Fruit fly (Drosophila melanogaster): Measurements from ENCODE around the gene CG1143.
A peak's percentile ranks its signal among the peaks of the same experiment; 100 is the strongest.

The CG1143 gene

DNA sequence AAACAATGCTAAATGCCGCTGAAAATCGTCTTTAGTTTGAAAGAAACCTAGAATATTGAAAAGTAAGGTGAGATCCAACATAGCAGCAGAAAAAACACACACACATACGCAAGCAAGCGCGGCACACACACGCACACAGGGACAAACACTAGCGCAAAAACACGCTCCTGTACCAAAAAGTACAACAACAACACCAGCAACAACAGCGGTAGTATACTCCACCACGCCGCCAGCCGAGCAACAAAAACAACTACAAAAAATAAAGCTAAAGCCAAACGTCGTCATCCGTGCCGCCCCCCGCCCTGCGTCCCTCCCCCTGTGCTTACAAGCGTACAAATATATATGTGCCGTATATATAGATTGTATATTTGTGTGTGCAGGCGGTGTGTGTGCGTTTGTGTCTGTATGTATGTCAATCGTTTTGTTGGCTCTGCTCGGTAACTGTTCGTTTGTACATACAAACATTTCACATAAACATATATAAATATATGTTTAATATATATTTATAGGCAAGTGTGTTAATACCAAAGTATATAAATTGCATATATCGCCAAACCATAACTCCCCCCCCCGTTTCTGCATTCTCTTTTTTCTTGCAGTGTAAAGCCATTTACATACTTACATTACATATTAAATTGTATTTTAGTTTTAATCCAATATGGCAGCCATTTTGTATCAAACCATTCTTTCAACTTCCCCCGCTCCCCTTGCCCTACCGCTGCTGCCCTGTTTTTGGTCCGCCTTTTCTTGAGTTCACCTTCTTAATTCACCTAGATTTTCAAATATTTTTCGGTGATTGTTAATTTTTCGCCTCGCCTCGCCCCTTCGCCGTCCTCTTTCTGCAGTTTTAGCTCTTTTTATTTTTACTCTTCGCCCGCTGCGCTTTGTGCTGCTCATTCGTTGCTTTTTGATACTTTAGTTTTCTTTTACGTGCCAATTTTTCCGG is 8.9 kb upstream of the CG1143 start:
- TF ChIP-seq Vsx2 (GFP tag; optimal IDR thresholded peaks at IDR 0.05; ENCODE audit: partially characterized antibody): no peak
- peak; percentile 41 for TF ChIP-seq sage (GFP tag; optimal IDR thresholded peaks at IDR 0.05)
- no peak for TF ChIP-seq HLH106 (tag; optimal IDR thresholded peaks at IDR 0.05)
- TF ChIP-seq lola (GFP tag; optimal IDR thresholded peaks at IDR 0.05): no peak
- no peak for TF ChIP-seq brk (GFP tag; optimal IDR thresholded peaks at IDR 0.05)
- no peak for TF ChIP-seq dl (GFP tag; optimal IDR thresholded peaks at IDR 0.05; ENCODE audit: insufficient read depth in 1 of 2, partially characterized antibody in 2 of 2)
- TF ChIP-seq ey (GFP tag; optimal IDR thresholded peaks at IDR 0.05): no peak
- TF ChIP-seq Myc (optimal IDR thresholded peaks at IDR 0.05): no peak
- no peak for TF ChIP-seq Mio (GFP tag; optimal IDR thresholded peaks at IDR 0.05)
- no peak for TF ChIP-seq OdsH (GFP tag; optimal IDR thresholded peaks at IDR 0.05)
- peak; percentile 4 for TF ChIP-seq h (GFP tag; optimal IDR thresholded peaks at IDR 0.05)
- peak in 1 of 2 experiments; percentile 30 for TF ChIP-seq foxo (GFP tag; optimal IDR thresholded peaks at IDR 0.05)
- TF ChIP-seq Abd-B (GFP tag; optimal IDR thresholded peaks at IDR 0.05): no peak
- TF ChIP-seq CrebA (GFP tag; optimal IDR thresholded peaks at IDR 0.05; ENCODE audit: borderline replicate concordance): no peak
- TF ChIP-seq dmrt93B (GFP tag; optimal IDR thresholded peaks at IDR 0.05): no peak
- TF ChIP-seq Rel (GFP tag; optimal IDR thresholded peaks at IDR 0.05): no peak
- no peak for TF ChIP-seq Rel (tag; optimal IDR thresholded peaks at IDR 0.05)
- TF ChIP-seq N (GFP tag; optimal IDR thresholded peaks at IDR 0.05): peak; percentile 60
- no peak for TF ChIP-seq GATAd (GFP tag; optimal IDR thresholded peaks at IDR 0.05)
- TF ChIP-seq CG9705 (GFP tag; optimal IDR thresholded peaks at IDR 0.05): no peak
- no peak for TF ChIP-seq Dif (GFP tag; optimal IDR thresholded peaks at IDR 0.05; ENCODE audit: partially characterized antibody)
- TF ChIP-seq rgr (GFP tag; optimal IDR thresholded peaks at IDR 0.05): peak; percentile 37
- peak; percentile 87 for TF ChIP-seq jim (GFP tag; optimal IDR thresholded peaks at IDR 0.05)

DNA sequence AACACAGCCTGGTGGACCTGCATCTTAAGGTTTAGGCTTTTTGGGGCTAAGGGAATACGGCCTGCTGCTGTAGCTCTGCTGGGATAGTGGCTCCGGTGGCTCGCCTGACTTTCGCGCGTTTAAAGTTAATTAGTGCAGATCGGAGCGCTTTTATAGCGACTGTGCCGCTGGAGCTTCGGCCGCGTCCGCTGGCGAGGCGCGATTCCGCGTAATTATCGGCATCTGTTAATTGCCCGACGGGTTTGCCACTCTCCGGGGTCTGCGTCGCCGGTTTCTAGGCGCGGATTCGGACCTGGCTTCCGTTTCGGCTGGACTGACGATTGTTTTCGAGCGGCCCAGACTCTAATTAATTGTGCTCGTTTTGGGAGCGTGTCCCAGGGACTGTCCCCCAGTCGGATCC is 1.8 kb upstream of the CG1143 start, which contains the start of gene CG14949:
Gene CG14949 (minus strand): TSS at position 101 of the 400 bp plus-strand sequence.
- TF ChIP-seq usp (GFP tag; optimal IDR thresholded peaks at IDR 0.05) (no peak), OdsH (GFP tag; optimal IDR thresholded peaks at IDR 0.05) (no peak), GATAd (GFP tag; optimal IDR thresholded peaks at IDR 0.05) (no peak), lola (GFP tag; optimal IDR thresholded peaks at IDR 0.05) (no peak), Jra (GFP tag; optimal IDR thresholded peaks at IDR 0.05) (no peak)

DNA sequence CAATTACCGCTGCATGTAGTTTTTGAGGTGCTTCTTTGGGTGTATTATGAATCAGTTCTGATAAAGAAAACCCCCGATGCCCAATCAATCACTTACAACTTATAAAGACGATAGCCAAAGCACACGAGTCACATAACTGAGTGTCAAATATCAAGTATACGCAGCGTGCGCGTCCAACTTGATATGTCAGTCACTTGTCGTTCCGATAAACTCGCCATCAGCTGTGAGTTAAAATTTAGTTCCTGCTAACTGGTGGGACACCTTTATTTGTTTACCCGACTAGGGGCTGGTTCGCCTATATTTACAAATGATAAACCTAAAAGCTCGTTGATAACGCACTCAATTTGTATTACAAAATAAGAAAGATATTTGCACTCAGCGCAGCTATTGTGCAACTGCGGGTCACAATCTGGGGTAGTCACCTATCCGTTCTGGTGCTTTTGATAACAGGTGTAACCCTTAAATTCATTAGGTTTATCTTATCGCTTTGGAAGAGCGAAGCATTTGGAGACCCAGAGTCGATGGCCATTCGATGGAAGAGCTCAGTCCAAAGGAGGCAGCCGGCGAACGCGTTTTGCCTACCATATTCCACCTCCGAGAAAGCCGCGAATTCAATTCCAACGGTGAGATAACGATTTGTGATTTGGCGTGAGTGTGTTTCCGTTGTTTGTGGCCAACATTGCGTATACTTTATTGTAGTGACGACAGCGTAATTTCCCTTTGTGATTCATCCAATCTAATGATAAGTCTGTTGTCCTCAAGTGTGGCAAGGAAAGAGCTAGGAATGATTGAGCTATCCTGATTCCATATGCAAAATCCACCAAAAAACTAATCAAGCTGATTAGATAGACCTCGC is 2.6 kb downstream of the CG1143 start, which contains the start of gene CG1246:
Gene CG1246 (plus strand): TSS at position 526 of the 856 bp plus-strand sequence.
- TF ChIP-seq rgr (GFP tag; optimal IDR thresholded peaks at IDR 0.05) (peak; percentile 4), Rel (GFP tag; optimal IDR thresholded peaks at IDR 0.05) (no peak), Rel (tag; optimal IDR thresholded peaks at IDR 0.05) (peak; percentile 56), foxo (GFP tag; optimal IDR thresholded peaks at IDR 0.05) (no peak), brk (GFP tag; optimal IDR thresholded peaks at IDR 0.05) (no peak), pan (optimal IDR thresholded peaks at IDR 0.05) (no peak), h (GFP tag; optimal IDR thresholded peaks at IDR 0.05) (peak; percentile 41), Jra (GFP tag; optimal IDR thresholded peaks at IDR 0.05) (peak; percentile 17)

DNA sequence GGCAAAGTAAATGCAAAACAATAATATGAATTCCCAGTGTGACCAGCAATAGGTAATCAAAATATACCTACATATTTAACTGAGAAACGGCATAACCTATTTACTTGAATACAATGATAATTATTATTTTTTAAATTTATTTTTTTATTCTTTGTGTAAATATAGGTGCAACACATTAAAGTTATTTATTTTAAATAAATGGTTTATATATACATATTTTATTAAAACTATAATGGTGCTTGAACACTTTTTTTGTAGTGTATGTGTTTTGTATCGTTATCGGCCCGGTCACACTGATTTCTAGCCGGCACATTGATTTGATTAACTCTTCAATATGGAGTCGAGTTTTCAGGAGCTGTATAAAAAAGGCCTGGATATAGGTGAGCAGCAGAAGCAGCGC is 6.6 kb downstream of the CG1143 start, which contains the start of the genes ProRS-m, CG42304 and Snup:
Gene ProRS-m (minus strand): TSS at position 51 of the 400 bp plus-strand sequence.
Gene CG42304 (plus strand): TSS at position 289 of the 400 bp plus-strand sequence.
Gene Snup (plus strand): TSS at position 289 of the 400 bp plus-strand sequence.
- peak; percentile 32 for TF ChIP-seq dmrt93B (GFP tag; optimal IDR thresholded peaks at IDR 0.05)
- TF ChIP-seq GATAd (GFP tag; optimal IDR thresholded peaks at IDR 0.05): no peak
- no peak for TF ChIP-seq h (GFP tag; optimal IDR thresholded peaks at IDR 0.05)
- TF ChIP-seq woc (GFP tag; optimal IDR thresholded peaks at IDR 0.05): no peak
- TF ChIP-seq sage (GFP tag; optimal IDR thresholded peaks at IDR 0.05): no peak
- no peak for TF ChIP-seq OdsH (GFP tag; optimal IDR thresholded peaks at IDR 0.05)
- no peak for TF ChIP-seq pan (optimal IDR thresholded peaks at IDR 0.05)
- no peak for TF ChIP-seq br (GFP tag; optimal IDR thresholded peaks at IDR 0.05)
- no peak for TF ChIP-seq ey (GFP tag; optimal IDR thresholded peaks at IDR 0.05)
- TF ChIP-seq Hnf4 (GFP tag; optimal IDR thresholded peaks at IDR 0.05): no peak
- TF ChIP-seq HLH106 (tag; optimal IDR thresholded peaks at IDR 0.05): peak; percentile 68
- no peak for TF ChIP-seq brk (GFP tag; optimal IDR thresholded peaks at IDR 0.05)
- TF ChIP-seq usp (GFP tag; optimal IDR thresholded peaks at IDR 0.05): no peak
- TF ChIP-seq CG32264 (GFP tag; optimal IDR thresholded peaks at IDR 0.05): no peak
- TF ChIP-seq Vsx2 (GFP tag; optimal IDR thresholded peaks at IDR 0.05; ENCODE audit: partially characterized antibody): no peak
- TF ChIP-seq dl (GFP tag; optimal IDR thresholded peaks at IDR 0.05; ENCODE audit: insufficient read depth in 1 of 2, partially characterized antibody in 2 of 2): no peak
- TF ChIP-seq CG9705 (GFP tag; optimal IDR thresholded peaks at IDR 0.05): no peak
- peak; percentile 41 for TF ChIP-seq psq (GFP tag; optimal IDR thresholded peaks at IDR 0.05)
- TF ChIP-seq tai (GFP tag; optimal IDR thresholded peaks at IDR 0.05): no peak
- no peak for TF ChIP-seq Mio (GFP tag; optimal IDR thresholded peaks at IDR 0.05)
- TF ChIP-seq dsf (GFP tag; optimal IDR thresholded peaks at IDR 0.05; ENCODE audit: borderline replicate concordance): no peak
- no peak for TF ChIP-seq Dfd (GFP tag; optimal IDR thresholded peaks at IDR 0.05)
- TF ChIP-seq Dif (GFP tag; optimal IDR thresholded peaks at IDR 0.05; ENCODE audit: partially characterized antibody): no peak
- no peak for TF ChIP-seq Sp1 (GFP tag; optimal IDR thresholded peaks at IDR 0.05)
- no peak for TF ChIP-seq foxo (GFP tag; optimal IDR thresholded peaks at IDR 0.05)
- TF ChIP-seq fru (GFP tag; optimal IDR thresholded peaks at IDR 0.05): peak; percentile 21
- TF ChIP-seq sv (GFP tag; optimal IDR thresholded peaks at IDR 0.05): no peak
- TF ChIP-seq Myc (optimal IDR thresholded peaks at IDR 0.05): no peak
- no peak for TF ChIP-seq Jra (GFP tag; optimal IDR thresholded peaks at IDR 0.05)
- no peak for TF ChIP-seq jim (GFP tag; optimal IDR thresholded peaks at IDR 0.05)

Data from whole organism, wandering third instar larva.